Fruit fly (Drosophila melanogaster) whole organism, adult: ENCODE data around the gene CG8925.

Experiments used
- CG11617 ChIP-seq: fragments of 200-800 bp; sonication (Bioruptor generic); optimal IDR thresholded peaks from 2 replicates; lab custom pipeline; 2017; ENCODE audit warnings: mild to moderate bottlenecking, missing biosample characterization, missing genetic modification reagents, missing genetic modification characterization
- CG12768 ChIP-seq: fragments of 200-800 bp; sonication (Bioruptor generic); optimal IDR thresholded peaks from 2 replicates; lab custom pipeline; 2017; ENCODE audit warnings: missing biosample characterization, missing genetic modification characterization, mild to moderate bottlenecking, moderate library complexity, missing genetic modification reagents
- CG14711 ChIP-seq: fragments of 200-800 bp; sonication (Bioruptor generic); optimal IDR thresholded peaks from 2 replicates; lab custom pipeline; 2018; ENCODE audit warnings: missing biosample characterization, mild to moderate bottlenecking, missing genetic modification characterization, moderate library complexity
- CG1620 ChIP-seq: fragments of 200-800 bp; sonication (Bioruptor generic); optimal IDR thresholded peaks from 2 replicates; lab custom pipeline; 2016; ENCODE audit warnings: missing biosample characterization, missing genetic modification characterization
- CG33017 ChIP-seq: fragments of 200-800 bp; sonication (Bioruptor generic); optimal IDR thresholded peaks from 2 replicates; lab custom pipeline; 2018; ENCODE audit warnings: missing biosample characterization, mild to moderate bottlenecking, missing genetic modification characterization, moderate library complexity
- CG5204 ChIP-seq: fragments of 200-800 bp; sonication (Bioruptor generic); optimal IDR thresholded peaks from 2 replicates; lab custom pipeline; 2016; ENCODE audit warnings: missing biosample characterization, missing genetic modification characterization
- CG7045 ChIP-seq: fragments of 200-800 bp; sonication (Bioruptor generic); optimal IDR thresholded peaks from 2 replicates; lab custom pipeline; 2017; ENCODE audit warnings: missing biosample characterization, mild to moderate bottlenecking, missing genetic modification characterization
- CG7101 ChIP-seq: fragments of 200-800 bp; sonication (Bioruptor generic); optimal IDR thresholded peaks from 2 replicates; lab custom pipeline; 2018; ENCODE audit warnings: missing biosample characterization, mild to moderate bottlenecking, missing genetic modification characterization, moderate library complexity
- Clk ChIP-seq: fragments of 200-800 bp; sonication (Bioruptor generic); optimal IDR thresholded peaks from 2 replicates; lab custom pipeline; 2017; ENCODE audit warnings: missing biosample characterization, missing genetic modification characterization
- Crg-1 ChIP-seq: fragments of 200-800 bp; sonication (Bioruptor generic); optimal IDR thresholded peaks from 2 replicates; lab custom pipeline; 2016; ENCODE audit warnings: missing biosample characterization, missing genetic modification characterization
- Hr96 ChIP-seq: fragments of 200-800 bp; sonication (Bioruptor generic); optimal IDR thresholded peaks from 2 replicates; lab custom pipeline; 2016; ENCODE audit warnings: missing biosample characterization, missing genetic modification characterization
- Mnt ChIP-seq: fragments of 200-800 bp; sonication (Bioruptor generic); optimal IDR thresholded peaks from 2 replicates; lab custom pipeline; 2016; ENCODE audit warnings: missing biosample characterization, mild to moderate bottlenecking, missing genetic modification characterization
- bab1 ChIP-seq: fragments of 200-800 bp; sonication (Bioruptor generic); optimal IDR thresholded peaks from 3 replicates; lab custom pipeline; 2019; ENCODE audit warnings: missing biosample characterization, mild to moderate bottlenecking, missing genetic modification characterization, moderate library complexity
- cic ChIP-seq: fragments of 200-800 bp; sonication (Bioruptor generic); optimal IDR thresholded peaks from 2 replicates; lab custom pipeline; 2017; ENCODE audit warnings: missing biosample characterization, mild to moderate bottlenecking, missing genetic modification characterization, moderate library complexity
- cnc ChIP-seq, 2 experiments: fragments of >200 bp; optimal IDR thresholded peaks; 2 replicates each; lab custom pipeline; 2017
- kay ChIP-seq: fragments of 200-800 bp; sonication (Bioruptor generic); peaks from one replicate; lab custom pipeline; 2016; ENCODE audit warnings: missing biosample characterization, missing genetic modification characterization, borderline replicate concordance
- ovo ChIP-seq: fragments of 200-800 bp; sonication (Bioruptor generic); optimal IDR thresholded peaks from 2 replicates; lab custom pipeline; 2016; ENCODE audit warnings: missing biosample characterization, missing genetic modification characterization
- pad ChIP-seq: fragments of 200-800 bp; sonication (Bioruptor generic); optimal IDR thresholded peaks from 3 replicates; lab custom pipeline; 2017; ENCODE audit warnings: missing biosample characterization, missing genetic modification characterization, mild to moderate bottlenecking, moderate library complexity, missing genetic modification reagents
- tj ChIP-seq: fragments of 200-800 bp; sonication (Bioruptor generic); optimal IDR thresholded peaks from 3 replicates; lab custom pipeline; 2017; ENCODE audit warnings: missing biosample characterization, mild to moderate bottlenecking, missing genetic modification characterization, moderate library complexity
- toe ChIP-seq: fragments of 200-800 bp; sonication (Bioruptor generic); optimal IDR thresholded peaks from 2 replicates; lab custom pipeline; 2016; ENCODE audit warnings: missing biosample characterization, missing genetic modification characterization

Gene CG8925

DNA sequence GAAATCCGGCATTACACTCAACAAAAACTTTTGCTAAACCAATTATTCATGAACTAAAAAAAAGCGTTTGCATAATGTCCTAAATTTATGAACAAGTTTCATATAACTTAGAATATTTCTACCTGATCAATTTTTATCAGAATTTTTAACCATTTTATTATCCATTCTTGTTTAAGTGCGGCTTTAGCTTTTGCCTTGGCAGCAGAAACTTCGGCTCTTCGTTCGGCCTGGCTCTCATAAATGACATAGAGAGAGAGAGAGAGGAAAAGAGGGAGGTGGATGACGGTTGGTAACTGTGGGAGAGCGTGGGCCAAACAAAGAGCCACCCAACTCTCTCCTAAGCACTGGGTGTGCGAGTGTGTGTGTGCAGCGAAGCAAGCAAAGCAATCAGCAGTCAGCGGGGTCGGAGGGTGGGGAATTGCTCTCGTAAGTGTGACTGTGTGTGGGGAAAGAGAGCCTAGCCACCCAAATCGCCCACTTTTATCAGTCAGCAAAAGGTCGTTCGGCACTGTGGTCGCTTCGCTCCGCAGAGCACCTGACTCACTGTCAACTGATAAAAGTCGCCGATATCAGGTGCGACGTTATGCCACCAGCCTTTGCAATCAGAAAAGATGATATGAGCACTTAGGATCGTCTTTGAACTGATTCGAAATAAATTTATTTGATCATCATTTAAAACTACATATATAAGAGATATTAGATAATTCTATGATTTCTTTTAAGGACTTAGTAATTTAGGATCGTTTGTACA, 52.8 kb downstream of the CG8925 start:
- TF ChIP-seq CG7045 (GFP tag; lab: Kevin White, UChicago) (peak; percentile 95), CG1620 (GFP tag; lab: Kevin White, UChicago) (peak; percentile 37), cnc (optimal IDR thresholded peaks at IDR 0.05; lab: Kevin White, UChicago) (no peak), kay (peak; percentile 91), toe (peak; percentile 57), Crg-1 (GFP tag; lab: Kevin White, UChicago) (peak; percentile 73), Hr96 (GFP tag; lab: Kevin White, UChicago) (peak; percentile 90), Mnt (GFP tag; lab: Kevin White, UChicago) (peak; percentile 61), CG14711 (peak; percentile 89), ovo (GFP tag; lab: Kevin White, UChicago) (peak; percentile 33), CG7101 (peak; percentile 95), Clk (GFP tag; lab: Kevin White, UChicago) (peak; percentile 83), tj (GFP tag; lab: Kevin White, UChicago) (peak; percentile 99), pad (GFP tag; lab: Kevin White, UChicago) (peak; percentile 72), CG12768 (GFP tag; lab: Kevin White, UChicago) (peak; percentile 89), CG5204 (GFP tag; lab: Kevin White, UChicago) (peak; percentile 91), cic (GFP tag; lab: Kevin White, UChicago) (peak; percentile 85), CG33017 (peak; percentile 94), bab1 (GFP tag; lab: Kevin White, UChicago) (peak; percentile 91), CG11617 (GFP tag; lab: Kevin White, UChicago) (peak; percentile 92)

DNA sequence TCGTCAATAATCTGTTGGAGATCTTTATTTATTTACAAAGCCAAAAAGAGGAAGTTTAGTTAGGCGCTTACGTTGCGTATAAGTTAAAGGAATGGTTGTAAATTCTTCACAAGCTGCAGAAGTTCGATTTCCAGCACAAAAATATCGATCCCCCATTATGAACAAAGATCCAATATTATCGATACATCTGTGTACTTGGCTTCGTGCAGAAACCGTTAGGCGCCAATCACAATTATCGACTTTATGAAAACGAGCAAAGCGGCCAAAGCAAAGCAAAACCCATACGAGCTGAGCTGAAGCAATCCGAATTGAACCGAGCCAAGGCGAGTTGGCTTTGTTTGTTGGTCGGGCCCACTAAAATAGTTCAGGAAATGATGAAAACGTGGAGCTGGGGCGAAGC, 53.6 kb downstream of the CG8925 start, which contains the start of gene tara:
Gene tara (plus strand): TSS at position 301 of the 400 bp plus-strand sequence.
- TF ChIP-seq CG12768 (GFP tag; lab: Kevin White, UChicago), result no peak
- no peak for TF ChIP-seq bab1 (GFP tag; lab: Kevin White, UChicago)
- TF ChIP-seq cic (GFP tag; lab: Kevin White, UChicago), result no peak
- TF ChIP-seq CG14711, result no peak
- no peak for TF ChIP-seq pad (GFP tag; lab: Kevin White, UChicago)
- TF ChIP-seq kay, result no peak
- TF ChIP-seq cnc (optimal IDR thresholded peaks at IDR 0.05; lab: Kevin White, UChicago), result no peak
- no peak for TF ChIP-seq tj (GFP tag; lab: Kevin White, UChicago)
- no peak for TF ChIP-seq Mnt (GFP tag; lab: Kevin White, UChicago)
- TF ChIP-seq CG7101, result no peak
- TF ChIP-seq ovo (GFP tag; lab: Kevin White, UChicago), result no peak
- no peak for TF ChIP-seq CG11617 (GFP tag; lab: Kevin White, UChicago)
- no peak for TF ChIP-seq CG7045 (GFP tag; lab: Kevin White, UChicago)

DNA sequence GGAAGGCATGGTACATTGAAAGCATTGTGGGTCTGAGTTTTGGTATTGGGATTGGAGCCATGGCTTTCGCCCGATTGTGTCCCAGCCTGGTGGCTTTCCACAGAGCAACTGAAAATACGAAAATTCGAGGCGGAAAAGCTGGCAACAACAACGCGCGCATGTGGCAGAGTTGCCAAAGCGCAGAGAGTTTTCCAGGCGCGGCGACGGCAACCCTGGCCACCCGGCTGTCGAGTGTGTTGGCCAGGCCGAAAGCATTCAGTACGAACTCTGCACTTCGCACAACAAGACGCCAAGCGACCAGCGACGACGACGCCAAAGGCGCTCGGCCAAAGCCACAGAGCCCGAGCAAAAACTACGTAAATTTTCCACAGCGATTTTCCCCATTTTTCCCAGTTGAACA, 54.0 kb downstream of the CG8925 start:
- no peak for TF ChIP-seq cic (GFP tag; lab: Kevin White, UChicago)
- TF ChIP-seq CG1620 (GFP tag; lab: Kevin White, UChicago), result no peak
- TF ChIP-seq pad (GFP tag; lab: Kevin White, UChicago), result no peak
- peak; percentile 85 for TF ChIP-seq CG14711
- TF ChIP-seq CG7045 (GFP tag; lab: Kevin White, UChicago), result peak; percentile 1

DNA sequence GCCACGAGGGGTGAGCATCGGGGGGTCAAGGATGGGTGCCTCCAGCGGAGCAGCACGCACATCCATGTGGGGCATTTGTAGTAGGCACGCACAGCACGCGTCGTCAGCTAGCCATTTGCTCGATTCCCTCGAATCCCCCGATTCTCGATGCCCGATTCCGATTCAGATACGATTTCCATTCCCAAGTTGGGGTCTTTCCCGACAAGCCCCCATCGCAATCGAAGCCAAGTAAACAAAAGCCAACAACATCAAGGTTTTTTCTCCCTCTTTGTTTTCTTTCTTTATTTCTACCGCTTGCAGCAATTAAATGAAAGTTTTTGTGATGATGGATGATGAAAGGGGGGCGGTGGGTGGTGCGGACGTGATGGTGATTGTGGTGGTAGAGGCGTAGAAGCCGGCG, 55.3 kb downstream of the CG8925 start:
- no peak for TF ChIP-seq Hr96 (GFP tag; lab: Kevin White, UChicago)
- TF ChIP-seq Mnt (GFP tag; lab: Kevin White, UChicago), result no peak
- no peak for TF ChIP-seq CG7045 (GFP tag; lab: Kevin White, UChicago)
- TF ChIP-seq toe, result no peak
- TF ChIP-seq ovo (GFP tag; lab: Kevin White, UChicago), result no peak
- no peak for TF ChIP-seq CG11617 (GFP tag; lab: Kevin White, UChicago)
- no peak for TF ChIP-seq cic (GFP tag; lab: Kevin White, UChicago)
- TF ChIP-seq tj (GFP tag; lab: Kevin White, UChicago), result no peak
- TF ChIP-seq CG5204 (GFP tag; lab: Kevin White, UChicago), result no peak
- no peak for TF ChIP-seq CG7101
- no peak for TF ChIP-seq CG1620 (GFP tag; lab: Kevin White, UChicago)
- no peak for TF ChIP-seq bab1 (GFP tag; lab: Kevin White, UChicago)
- no peak for TF ChIP-seq pad (GFP tag; lab: Kevin White, UChicago)
- TF ChIP-seq kay, result no peak
- TF ChIP-seq Crg-1 (GFP tag; lab: Kevin White, UChicago), result no peak
- TF ChIP-seq CG12768 (GFP tag; lab: Kevin White, UChicago), result no peak
- TF ChIP-seq cnc (optimal IDR thresholded peaks at IDR 0.05; lab: Kevin White, UChicago), result no peak

DNA sequence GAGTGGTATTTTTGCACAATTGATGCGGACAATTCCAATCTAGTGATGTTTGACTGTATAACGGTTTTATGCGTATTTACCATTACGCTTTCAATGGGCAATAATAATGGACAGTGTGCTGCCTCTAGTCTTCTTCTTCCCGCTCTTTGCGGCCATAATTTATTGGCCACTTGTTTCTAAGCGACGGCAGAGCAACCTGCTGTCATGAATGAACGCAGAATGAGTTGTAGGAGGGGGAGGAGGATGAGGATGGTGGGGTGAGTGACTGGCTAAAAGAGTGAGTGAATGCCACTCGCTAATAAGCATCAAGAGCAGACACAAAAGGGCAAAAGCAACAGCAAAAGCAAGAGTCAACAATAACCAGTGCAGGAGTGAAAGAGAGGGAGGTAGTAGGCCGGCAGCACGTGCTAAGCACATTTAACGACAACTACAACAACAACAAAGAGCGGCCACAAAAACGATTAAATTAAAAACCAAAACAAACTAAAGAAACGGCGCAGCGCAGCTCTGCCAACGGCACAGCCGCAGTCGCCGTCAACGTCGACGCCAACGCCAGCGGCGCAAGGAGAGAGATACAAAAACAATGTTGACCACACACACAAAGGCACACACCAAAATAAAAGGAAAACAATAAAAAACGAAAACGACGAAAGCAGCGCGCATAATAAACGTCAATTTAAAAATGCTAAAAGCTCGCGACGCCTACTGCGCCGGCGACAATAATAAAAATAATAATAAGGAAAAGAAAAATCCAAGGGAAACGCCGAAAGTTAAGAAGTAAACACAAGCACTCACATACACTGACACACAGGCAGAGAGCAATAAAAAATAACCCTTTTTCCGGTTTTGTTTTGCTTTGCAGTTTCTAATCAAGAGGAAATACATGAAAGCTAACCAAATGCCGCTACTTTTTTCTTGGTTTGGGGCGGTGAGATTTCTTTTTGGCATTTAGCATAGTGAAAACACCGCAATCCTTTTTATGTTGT, 57.2 kb downstream of the CG8925 start:
- TF ChIP-seq CG7101, result no peak
- peak; percentile 44 for TF ChIP-seq tj (GFP tag; lab: Kevin White, UChicago)
- peak; percentile 74 for TF ChIP-seq Mnt (GFP tag; lab: Kevin White, UChicago)
- no peak for TF ChIP-seq CG14711
- TF ChIP-seq CG12768 (GFP tag; lab: Kevin White, UChicago), result no peak
- no peak for TF ChIP-seq Clk (GFP tag; lab: Kevin White, UChicago)
- TF ChIP-seq kay, result peak; percentile 70
- peak; percentile 56 for TF ChIP-seq cic (GFP tag; lab: Kevin White, UChicago)
